Fruit fly (Drosophila melanogaster) whole organism, embryonic: Measurements from ENCODE around the gene chif.

Source experiments
- Abd-B ChIP-seq: fragments of 200-800 bp; sonication (Bioruptor generic); optimal IDR thresholded peaks from 2 replicates; lab custom pipeline; 2018; ENCODE audit warnings: missing biosample characterization, mild to moderate bottlenecking, missing genetic modification characterization, moderate library complexity
- Atf6 ChIP-seq: fragments of 200-800 bp; sonication (Bioruptor generic); IDR thresholded peaks from 2 replicates; pipeline ENCODE4 v1.3.6; 2022; ENCODE audit warnings: missing biosample characterization, missing genetic modification characterization
- B-H2 ChIP-seq: fragments of 200-800 bp; sonication (Bioruptor generic); optimal IDR thresholded peaks from 2 replicates; lab custom pipeline; 2018; ENCODE audit warnings: missing biosample characterization, mild to moderate bottlenecking, missing genetic modification characterization
- CG10209 ChIP-seq: fragments of 200-800 bp; sonication (Bioruptor generic); optimal IDR thresholded peaks from 3 replicates; lab custom pipeline; 2017; ENCODE audit warnings: missing biosample characterization, mild to moderate bottlenecking, missing genetic modification characterization, missing genetic modification reagents
- CG11093 ChIP-seq: fragments of 200-800 bp; sonication (Bioruptor generic); IDR thresholded peaks from 3 replicates; pipeline ENCODE4 v1.3.6; 2022; ENCODE audit warnings: missing biosample characterization, missing genetic modification characterization
- CG13123 ChIP-seq: fragments of 200-800 bp; sonication (Bioruptor generic); optimal IDR thresholded peaks from 2 replicates; lab custom pipeline; 2016; ENCODE audit warnings: missing biosample characterization, missing genetic modification characterization
- CG1647 ChIP-seq: fragments of 200-800 bp; sonication (Bioruptor generic); optimal IDR thresholded peaks from 3 replicates; lab custom pipeline; 2016; ENCODE audit warnings: missing biosample characterization, missing genetic modification characterization
- CG17186 ChIP-seq: fragments of 200-800 bp; sonication (Bioruptor generic); optimal IDR thresholded peaks from 3 replicates; lab custom pipeline; 2017; ENCODE audit warnings: missing biosample characterization, missing genetic modification reagents, missing genetic modification characterization
- CG2116 ChIP-seq: fragments of 200-800 bp; sonication (Bioruptor generic); optimal IDR thresholded peaks from 3 replicates; lab custom pipeline; 2018; ENCODE audit warnings: missing biosample characterization, mild to moderate bottlenecking, missing genetic modification characterization
- CG3281 ChIP-seq: fragments of 200-800 bp; sonication (Bioruptor generic); optimal IDR thresholded peaks from 3 replicates; lab custom pipeline; 2017; ENCODE audit warnings: missing biosample characterization, mild to moderate bottlenecking, missing genetic modification characterization
- CG33557 ChIP-seq: fragments of 200-800 bp; sonication (Bioruptor generic); optimal IDR thresholded peaks from 2 replicates; lab custom pipeline; 2019; ENCODE audit warnings: missing biosample characterization, mild to moderate bottlenecking, missing genetic modification characterization, moderate library complexity
- CG34376 ChIP-seq: fragments of 200-800 bp; sonication (Bioruptor generic); optimal IDR thresholded peaks from 2 replicates; lab custom pipeline; 2018; ENCODE audit warnings: missing biosample characterization, mild to moderate bottlenecking, missing genetic modification characterization
- CG7372 ChIP-seq: fragments of 200-800 bp; sonication (Bioruptor generic); IDR thresholded peaks from 2 replicates; pipeline ENCODE4 v1.3.6; 2022; ENCODE audit warnings: missing biosample characterization, missing genetic modification characterization
- CG8388 ChIP-seq: fragments of 200-800 bp; sonication (Bioruptor generic); optimal IDR thresholded peaks from 2 replicates; lab custom pipeline; 2019; ENCODE audit warnings: missing biosample characterization, mild to moderate bottlenecking, missing genetic modification characterization, moderate library complexity
- CG8478 ChIP-seq: fragments of >200 bp; optimal IDR thresholded peaks from 2 replicates; lab custom pipeline; 2018
- CG9437 ChIP-seq: fragments of 200-800 bp; sonication (Bioruptor generic); optimal IDR thresholded peaks from 2 replicates; lab custom pipeline; 2018; ENCODE audit warnings: missing biosample characterization, mild to moderate bottlenecking, missing genetic modification characterization
- Chrac-16 ChIP-seq: fragments of 200-800 bp; sonication (Bioruptor generic); optimal IDR thresholded peaks from 3 replicates; lab custom pipeline; 2016; ENCODE audit warnings: missing biosample characterization, missing genetic modification characterization
- D ChIP-seq, 2 experiments: fragments of 200-800 bp in 1 of 2; fragments of >200 bp in 1 of 2; sonication (Bioruptor generic) in 1 of 2; optimal IDR thresholded peaks; 2 replicates in 1 of 2; 3 replicates in 1 of 2; lab custom pipeline; 2017; ENCODE audit warnings: mild to moderate bottlenecking in 1 of 2, missing biosample characterization in 1 of 2, missing genetic modification characterization in 1 of 2, missing genetic modification reagents in 1 of 2
- Dad ChIP-seq: fragments of 200-800 bp; sonication (Bioruptor generic); optimal IDR thresholded peaks from 3 replicates; lab custom pipeline; 2016; ENCODE audit warnings: missing biosample characterization, missing genetic modification characterization
- Dfd ChIP-seq, 2 experiments: fragments of >200 bp; optimal IDR thresholded peaks; 2 replicates each; lab custom pipeline; 2017; ENCODE audit warnings: missing biosample characterization in 2 of 2, missing genetic modification characterization in 2 of 2
- Doc2 ChIP-seq: fragments of 200-800 bp; sonication (Bioruptor generic); IDR thresholded peaks from 2 replicates; pipeline ENCODE4 v1.3.6; 2022; ENCODE audit warnings: missing biosample characterization, missing genetic modification characterization
- Ets97D ChIP-seq: fragments of 200-800 bp; sonication (Bioruptor generic); optimal IDR thresholded peaks from 3 replicates; lab custom pipeline; 2016; ENCODE audit warnings: missing biosample characterization, missing genetic modification characterization
- Fer1 ChIP-seq: fragments of 200-800 bp; sonication (Bioruptor generic); optimal IDR thresholded peaks from 2 replicates; lab custom pipeline; 2017; ENCODE audit warnings: missing biosample characterization, mild to moderate bottlenecking, missing genetic modification characterization
- GATAe ChIP-seq: fragments of 200-800 bp; sonication (Bioruptor generic); conservative IDR thresholded peaks from 2 replicates; pipeline ENCODE4 v1.3.6; 2022; ENCODE audit warnings: missing biosample characterization, missing genetic modification characterization
- H15 ChIP-seq: fragments of 200-800 bp; sonication (Bioruptor generic); IDR thresholded peaks from 3 replicates; pipeline ENCODE4 v1.3.6; 2022; ENCODE audit warnings: missing biosample characterization, missing genetic modification characterization
- HHEX ChIP-seq: fragments of 200-800 bp; sonication (Bioruptor generic); optimal IDR thresholded peaks from 3 replicates; lab custom pipeline; 2017; ENCODE audit warnings: missing biosample characterization, mild to moderate bottlenecking, missing genetic modification characterization, missing genetic modification reagents
- Mrtf ChIP-seq: fragments of 200-800 bp; sonication (Bioruptor generic); IDR thresholded peaks from 3 replicates; pipeline ENCODE4 v1.3.6; 2022; ENCODE audit warnings: missing biosample characterization, missing genetic modification characterization
- Nf-YB ChIP-seq: fragments of 200-800 bp; sonication (Bioruptor generic); optimal IDR thresholded peaks from 3 replicates; lab custom pipeline; 2019; ENCODE audit warnings: missing biosample characterization, mild to moderate bottlenecking, missing genetic modification characterization, moderate library complexity
- Nf-YC ChIP-seq: fragments of 200-800 bp; optimal IDR thresholded peaks from 3 replicates; lab custom pipeline; 2019; ENCODE audit warnings: missing biosample characterization, mild to moderate bottlenecking, missing genetic modification characterization, moderate library complexity
- Spps ChIP-seq: fragments of 200-800 bp; sonication (Bioruptor generic); optimal IDR thresholded peaks from 2 replicates; lab custom pipeline; 2018; ENCODE audit warnings: missing biosample characterization, mild to moderate bottlenecking, missing genetic modification characterization
- Vsx1 ChIP-seq: fragments of 200-800 bp; sonication (Bioruptor generic); optimal IDR thresholded peaks from 2 replicates; lab custom pipeline; 2017; ENCODE audit warnings: missing biosample characterization, mild to moderate bottlenecking, missing genetic modification characterization, missing genetic modification reagents
- ase ChIP-seq: fragments of 200-800 bp; sonication (Bioruptor generic); IDR thresholded peaks from 3 replicates; pipeline ENCODE4 v1.3.6; 2022; ENCODE audit warnings: missing biosample characterization, missing genetic modification characterization
- ash1 ChIP-seq: fragments of 200-800 bp; sonication (Bioruptor generic); optimal IDR thresholded peaks from 2 replicates; lab custom pipeline; 2018; ENCODE audit warnings: missing biosample characterization, mild to moderate bottlenecking, missing genetic modification characterization
- caup ChIP-seq: fragments of 200-800 bp; sonication (Bioruptor generic); optimal IDR thresholded peaks from 3 replicates; lab custom pipeline; 2017; ENCODE audit warnings: missing biosample characterization, mild to moderate bottlenecking, missing genetic modification characterization, moderate library complexity; ENCODE audit not compliant: severe bottlenecking
- dm ChIP-seq: fragments of 200-800 bp; sonication (Bioruptor generic); optimal IDR thresholded peaks from 3 replicates; lab custom pipeline; 2016; ENCODE audit warnings: missing biosample characterization, missing genetic modification characterization
- ems ChIP-seq: fragments of 200-800 bp; sonication (Bioruptor generic); optimal IDR thresholded peaks from 3 replicates; lab custom pipeline; 2016; ENCODE audit warnings: missing biosample characterization, missing genetic modification characterization
- gsb ChIP-seq: fragments of 200-800 bp; sonication (Bioruptor generic); IDR thresholded peaks from 2 replicates; pipeline ENCODE4 v1.3.6; 2022; ENCODE audit warnings: missing biosample characterization, missing genetic modification characterization
- kay ChIP-seq: fragments of 200-800 bp; sonication (Bioruptor generic); optimal IDR thresholded peaks from 2 replicates; lab custom pipeline; 2016; ENCODE audit warnings: missing biosample characterization, missing genetic modification characterization
- lab ChIP-seq: fragments of 200-800 bp; sonication (Bioruptor generic); optimal IDR thresholded peaks from 3 replicates; lab custom pipeline; 2017; ENCODE audit warnings: missing biosample characterization, missing genetic modification characterization, mild to moderate bottlenecking, moderate library complexity, missing genetic modification reagents
- maf-S ChIP-seq: fragments of 200-800 bp; sonication (Bioruptor generic); optimal IDR thresholded peaks from 2 replicates; lab custom pipeline; 2016; ENCODE audit warnings: missing biosample characterization, missing genetic modification characterization
- oc ChIP-seq: fragments of 200-800 bp; sonication (Bioruptor generic); optimal IDR thresholded peaks from 2 replicates; lab custom pipeline; 2018; ENCODE audit warnings: missing biosample characterization, mild to moderate bottlenecking, missing genetic modification characterization, moderate library complexity
- pan ChIP-seq, 4 experiments: fragments of >200 bp in 3 of 4; fragments of 200-800 bp in 1 of 4; sonication (Bioruptor generic) in 1 of 4; optimal IDR thresholded peaks in 3 of 4; IDR thresholded peaks in 1 of 4; 2 replicates each; pipeline versions ENCODE4 v1.3.6 to Lab custom; 2017 to 2022; ENCODE audit warnings: missing biosample characterization in 2 of 4, missing genetic modification characterization in 2 of 4, mixed read lengths in 1 of 4
- pnt ChIP-seq: fragments of 200-800 bp; sonication (Bioruptor generic); optimal IDR thresholded peaks from 3 replicates; lab custom pipeline; 2016; ENCODE audit warnings: missing biosample characterization, missing genetic modification characterization
- salm ChIP-seq: fragments of 200-800 bp; sonication (Bioruptor generic); optimal IDR thresholded peaks from 2 replicates; lab custom pipeline; 2018; ENCODE audit warnings: missing biosample characterization, mild to moderate bottlenecking, missing genetic modification characterization
- shn ChIP-seq: fragments of 200-800 bp; sonication (Bioruptor generic); optimal IDR thresholded peaks from 3 replicates; lab custom pipeline; 2016; ENCODE audit warnings: missing biosample characterization, missing genetic modification characterization
- sisA ChIP-seq: fragments of 200-800 bp; sonication (Bioruptor generic); IDR thresholded peaks from 2 replicates; pipeline ENCODE4 v1.3.6; 2022; ENCODE audit warnings: missing biosample characterization, missing genetic modification characterization
- sqz ChIP-seq: fragments of 200-800 bp; sonication (Bioruptor generic); optimal IDR thresholded peaks from 3 replicates; lab custom pipeline; 2018; ENCODE audit warnings: missing biosample characterization, mild to moderate bottlenecking, missing genetic modification characterization
- ssp ChIP-seq: fragments of 200-800 bp; sonication (Bioruptor generic); IDR thresholded peaks from 2 replicates; pipeline ENCODE4 v1.3.6; 2022; ENCODE audit warnings: missing biosample characterization, missing genetic modification characterization
- sug ChIP-seq: fragments of 200-800 bp; optimal IDR thresholded peaks from 2 replicates; lab custom pipeline; 2019; ENCODE audit warnings: missing biosample characterization, mild to moderate bottlenecking, missing genetic modification characterization, moderate library complexity
- ttk ChIP-seq: fragments of 200-800 bp; sonication (Bioruptor generic); IDR thresholded peaks from 2 replicates; pipeline ENCODE4 v2.1.2; 2022; ENCODE audit warnings: missing biosample characterization, missing genetic modification characterization
- zen ChIP-seq: fragments of 200-800 bp; sonication (Bioruptor generic); optimal IDR thresholded peaks from 3 replicates; lab custom pipeline; 2018; ENCODE audit warnings: missing biosample characterization, mild to moderate bottlenecking, missing genetic modification characterization, moderate library complexity

chif gene

DNA sequence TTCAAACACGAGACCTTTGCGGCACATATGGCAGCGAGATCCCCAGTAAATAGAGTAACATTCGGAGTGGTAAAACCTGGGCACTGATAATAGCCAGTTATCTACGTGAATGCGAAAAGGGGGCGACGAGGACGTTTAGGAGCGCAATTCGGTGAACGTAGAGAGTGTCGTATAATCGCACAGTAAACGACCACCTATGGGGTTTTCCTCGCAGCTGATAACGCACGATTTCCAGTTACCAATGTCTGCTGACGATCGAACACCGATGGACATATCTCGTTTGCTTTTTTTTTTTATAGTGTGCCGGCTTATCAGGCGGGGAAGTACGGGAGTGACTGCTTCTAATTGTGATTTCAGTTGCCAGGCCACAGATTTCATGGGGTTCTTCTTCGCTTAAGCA, 32.7 kb downstream of the chif start (continued):
- TF ChIP-seq HHEX (GFP tag; lab: Kevin White, UChicago): no peak
- no peak for TF ChIP-seq ash1 (GFP tag; lab: Kevin White, UChicago)
- no peak for TF ChIP-seq CG11093 (GFP tag; lab: Robert Waterston, UW)
- no peak for TF ChIP-seq Dad (GFP tag; lab: Kevin White, UChicago)
- no peak for TF ChIP-seq Nf-YB (GFP tag; lab: Kevin White, UChicago)
- no peak for TF ChIP-seq CG7372 (GFP tag; lab: Robert Waterston, UW)
- TF ChIP-seq CG33557 (GFP tag; lab: Kevin White, UChicago): no peak
- TF ChIP-seq CG17186 (GFP tag; lab: Kevin White, UChicago): no peak
- TF ChIP-seq Abd-B (GFP tag; lab: Kevin White, UChicago): no peak
- no peak for TF ChIP-seq H15 (GFP tag; lab: Robert Waterston, UW)
- no peak for TF ChIP-seq pnt (GFP tag; lab: Kevin White, UChicago)
- peak; percentile 46; the same call in 1 of the 2 replicates for TF ChIP-seq Atf6 (GFP tag; lab: Robert Waterston, UW)
- TF ChIP-seq Vsx1 (GFP tag; lab: Kevin White, UChicago): no peak
- no peak for TF ChIP-seq kay (GFP tag; lab: Kevin White, UChicago)
- TF ChIP-seq CG1647 (GFP tag; lab: Kevin White, UChicago): no peak
- no peak for TF ChIP-seq maf-S
- TF ChIP-seq pan (optimal IDR thresholded peaks at IDR 0.05; lab: Kevin White, UChicago): no peak
- no peak for TF ChIP-seq pan (GFP tag; optimal IDR thresholded peaks at IDR 0.05 in 1 of 2, IDR thresholded peaks at IDR 0.05 in 1 of 2)
- no peak for TF ChIP-seq sisA (GFP tag; lab: Robert Waterston, UW)
- no peak for TF ChIP-seq oc
- TF ChIP-seq CG10209: no peak
- no peak for TF ChIP-seq gsb (GFP tag; lab: Robert Waterston, UW)
- no peak for TF ChIP-seq ase (GFP tag; lab: Robert Waterston, UW)
- TF ChIP-seq Chrac-16 (GFP tag; lab: Kevin White, UChicago): no peak
- TF ChIP-seq CG2116 (GFP tag; lab: Kevin White, UChicago): no peak
- peak; percentile 3 for TF ChIP-seq Fer1 (GFP tag; lab: Kevin White, UChicago)
- TF ChIP-seq shn: no peak
- no peak for TF ChIP-seq Spps (tag; lab: Kevin White, UChicago)
- peak; percentile 63 for TF ChIP-seq lab (GFP tag; lab: Kevin White, UChicago)
- no peak for TF ChIP-seq salm (tag; lab: Kevin White, UChicago)
- no peak for TF ChIP-seq Doc2 (GFP tag; lab: Robert Waterston, UW)
- TF ChIP-seq ttk (GFP tag; lab: Robert Waterston, UW): no peak
- TF ChIP-seq Ets97D (GFP tag; lab: Kevin White, UChicago): no peak
- TF ChIP-seq caup (GFP tag; lab: Kevin White, UChicago): peak; percentile 18
- TF ChIP-seq D (optimal IDR thresholded peaks at IDR 0.05; lab: Kevin White, UChicago): no peak
- TF ChIP-seq D (GFP tag; optimal IDR thresholded peaks at IDR 0.05; lab: Kevin White, UChicago): no peak
- no peak for TF ChIP-seq Dfd (GFP tag; optimal IDR thresholded peaks at IDR 0.05; lab: Kevin White, UChicago)
- no peak for TF ChIP-seq zen (tag; lab: Kevin White, UChicago)
- no peak for TF ChIP-seq CG8478 (lab: Kevin White, UChicago)
- no peak for TF ChIP-seq ssp (GFP tag; lab: Robert Waterston, UW)
- peak; percentile 5 for TF ChIP-seq CG3281 (GFP tag; lab: Kevin White, UChicago)
- no peak for TF ChIP-seq dm
- no peak for TF ChIP-seq ems
- peak; percentile 69 for TF ChIP-seq CG34376 (GFP tag; lab: Kevin White, UChicago)
- no peak for TF ChIP-seq Nf-YC (tag; lab: Kevin White, UChicago)
- TF ChIP-seq Mrtf (GFP tag; lab: Robert Waterston, UW): no peak
- peak; percentile 66 for TF ChIP-seq GATAe (GFP tag; lab: Robert Waterston, UW)
- TF ChIP-seq sug: peak; percentile 99
- TF ChIP-seq B-H2 (GFP tag; lab: Kevin White, UChicago): no peak
- no peak for TF ChIP-seq sqz (GFP tag; lab: Kevin White, UChicago)
- TF ChIP-seq CG9437: no peak
- TF ChIP-seq CG8388: no peak
- TF ChIP-seq CG13123 (GFP tag; lab: Kevin White, UChicago): no peak
